Fruit fly (Drosophila melanogaster) whole organism, wandering third instar larva: ENCODE measurements around the gene Pss.
A peak's percentile ranks its signal among the peaks of the same experiment; 100 is the strongest.
"Not testable (repeated sequence)": the region's sequence is repeated elsewhere in the genome, so short reads cannot be mapped to it uniquely, and the experiment has no call there.

ENCODE experiments used
- Dfd ChIP-seq: fragments of >200 bp; optimal IDR thresholded peaks from 2 replicates; lab custom pipeline; 2017; ENCODE audit warnings: missing biosample characterization, missing genetic modification characterization
- GATAd ChIP-seq: sonication (Bioruptor generic); optimal IDR thresholded peaks from 2 replicates; lab custom pipeline; 2016; ENCODE audit warnings: missing biosample characterization, missing genetic modification characterization
- HLH106 ChIP-seq: fragments of 200-800 bp; optimal IDR thresholded peaks from 3 replicates; lab custom pipeline; 2019; ENCODE audit warnings: missing biosample characterization, mild to moderate bottlenecking, missing genetic modification characterization, moderate library complexity
- Hr83 ChIP-seq: fragments of 200-300 bp; sonication (Bioruptor generic); optimal IDR thresholded peaks from 2 replicates; lab custom pipeline; 2016; ENCODE audit warnings: missing biosample characterization, mild to moderate bottlenecking, missing genetic modification characterization, moderate library complexity; ENCODE audit not compliant: poor library complexity, severe bottlenecking
- Jra ChIP-seq: sonication (Bioruptor generic); optimal IDR thresholded peaks from 2 replicates; lab custom pipeline; 2016; ENCODE audit warnings: missing biosample characterization, missing genetic modification characterization
- Myc ChIP-seq: fragments of >200 bp; optimal IDR thresholded peaks from 2 replicates; lab custom pipeline; 2017
- N ChIP-seq: fragments of >200 bp; optimal IDR thresholded peaks from 2 replicates; lab custom pipeline; 2018; ENCODE audit warnings: missing biosample characterization, missing external identifiers, missing genetic modification characterization
- OdsH ChIP-seq: fragments of 200-800 bp; sonication (Bioruptor generic); optimal IDR thresholded peaks from 2 replicates; lab custom pipeline; 2016; ENCODE audit warnings: missing biosample characterization, mild to moderate bottlenecking, missing genetic modification characterization
- Rel ChIP-seq, 2 experiments: fragments of 200-800 bp; sonication (Bioruptor generic) in 1 of 2; optimal IDR thresholded peaks; 2 replicates in 1 of 2; 3 replicates in 1 of 2; lab custom pipeline; 2016 to 2019; ENCODE audit warnings: mild to moderate bottlenecking in 2 of 2, missing biosample characterization in 2 of 2, missing genetic modification characterization in 2 of 2, moderate library complexity in 1 of 2
- Vsx2 ChIP-seq: fragments of 200-300, 225-300 bp; sonication (Bioruptor generic); optimal IDR thresholded peaks from 2 replicates; lab custom pipeline; 2018; ENCODE audit warnings: missing biosample characterization, missing genetic modification characterization; ENCODE audit not compliant: partially characterized antibody
- brk ChIP-seq: fragments of 200-800 bp; sonication (Bioruptor generic); optimal IDR thresholded peaks from 2 replicates; lab custom pipeline; 2016; ENCODE audit warnings: missing biosample characterization, mild to moderate bottlenecking, missing genetic modification characterization
- dl ChIP-seq, 2 experiments: fragments of 175-275, 200-275 bp in 1 of 2; fragments of 200-275 bp in 1 of 2; sonication (Bioruptor generic); optimal IDR thresholded peaks; lab custom pipeline; 2018; ENCODE audit warnings: mild to moderate bottlenecking in 2 of 2, missing biosample characterization in 2 of 2, missing genetic modification characterization in 2 of 2, moderate library complexity in 2 of 2; ENCODE audit not compliant: partially characterized antibody in 2 of 2, insufficient read depth in 1 of 2
- dmrt93B ChIP-seq: fragments of 200-800 bp; sonication (Bioruptor generic); optimal IDR thresholded peaks from 2 replicates; lab custom pipeline; 2018; ENCODE audit warnings: missing biosample characterization, mild to moderate bottlenecking, missing genetic modification characterization
- dsf ChIP-seq: sonication (Bioruptor generic); optimal IDR thresholded peaks from 2 replicates; lab custom pipeline; 2016; ENCODE audit warnings: missing biosample characterization, missing genetic modification characterization, borderline replicate concordance
- foxo ChIP-seq, 2 experiments: fragments of 200-800 bp; sonication (Bioruptor generic); optimal IDR thresholded peaks; 2 replicates in 1 of 2; 3 replicates in 1 of 2; lab custom pipeline; 2016 to 2017; ENCODE audit warnings: missing biosample characterization in 2 of 2, missing genetic modification characterization in 2 of 2
- fru ChIP-seq: fragments of 200-800 bp; sonication (Bioruptor generic); optimal IDR thresholded peaks from 3 replicates; lab custom pipeline; 2016; ENCODE audit warnings: missing biosample characterization, mild to moderate bottlenecking, missing genetic modification characterization
- h ChIP-seq: fragments of 200-800 bp; sonication (Bioruptor generic); optimal IDR thresholded peaks from 3 replicates; lab custom pipeline; 2016; ENCODE audit warnings: missing biosample characterization, mild to moderate bottlenecking, missing genetic modification characterization
- jim ChIP-seq: fragments of 175-275, 200-325 bp; sonication (Bioruptor generic); optimal IDR thresholded peaks from 2 replicates; lab custom pipeline; 2016; ENCODE audit warnings: missing biosample characterization, mild to moderate bottlenecking, missing genetic modification characterization
- lola ChIP-seq: fragments of >200 bp; optimal IDR thresholded peaks from 2 replicates; lab custom pipeline; 2017; ENCODE audit warnings: missing biosample characterization, missing genetic modification characterization
- pan ChIP-seq: fragments of >200 bp; optimal IDR thresholded peaks from 2 replicates; lab custom pipeline; 2017
- psq ChIP-seq: fragments of 200-800 bp; sonication (Bioruptor generic); optimal IDR thresholded peaks from 3 replicates; lab custom pipeline; 2017; ENCODE audit warnings: missing biosample characterization, mild to moderate bottlenecking, missing genetic modification characterization, moderate library complexity
- rgr ChIP-seq: fragments of 200-800 bp; sonication (Bioruptor generic); optimal IDR thresholded peaks from 3 replicates; lab custom pipeline; 2016; ENCODE audit warnings: missing biosample characterization, mild to moderate bottlenecking, missing genetic modification characterization
- sage ChIP-seq: fragments of 200-800 bp; sonication (Bioruptor generic); optimal IDR thresholded peaks from 2 replicates; lab custom pipeline; 2016; ENCODE audit warnings: missing biosample characterization, mild to moderate bottlenecking, missing genetic modification characterization
- sv ChIP-seq: fragments of 200-800 bp; sonication (Bioruptor generic); optimal IDR thresholded peaks from 3 replicates; lab custom pipeline; 2016; ENCODE audit warnings: missing biosample characterization, missing genetic modification characterization
- tai ChIP-seq: sonication (Bioruptor generic); optimal IDR thresholded peaks from 2 replicates; lab custom pipeline; 2016; ENCODE audit warnings: missing biosample characterization, missing genetic modification characterization
- usp ChIP-seq: fragments of >200 bp; optimal IDR thresholded peaks from 2 replicates; lab custom pipeline; 2017; ENCODE audit warnings: missing biosample characterization, missing genetic modification characterization
- woc ChIP-seq: sonication (Bioruptor generic); optimal IDR thresholded peaks from 2 replicates; lab custom pipeline; 2016; ENCODE audit warnings: missing biosample characterization, mild to moderate bottlenecking, missing genetic modification characterization

Gene Pss

DNA sequence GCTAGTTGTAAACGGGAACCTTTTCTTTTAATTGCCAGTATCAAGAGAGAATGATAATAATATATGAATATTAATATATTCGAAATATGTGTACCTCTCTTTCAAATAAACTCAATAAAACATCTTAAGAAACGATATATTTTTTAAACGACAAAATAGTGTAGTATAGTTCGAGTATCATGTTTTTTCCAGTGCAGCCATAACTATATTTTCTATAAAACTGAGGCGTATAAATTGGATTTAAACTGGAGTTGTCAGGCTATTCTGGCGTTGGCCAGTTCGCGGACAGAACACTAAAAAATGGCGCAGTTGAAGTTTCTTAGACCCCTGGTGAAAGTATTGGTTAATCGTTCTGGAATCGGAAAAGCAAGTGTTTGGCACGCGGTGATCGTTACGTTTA is 22.1 kb downstream of the Pss start, which contains the start of gene CG17637:
Gene CG17637, plus strand, starts transcription at position 301 of the 400 bp plus-strand sequence.
- not testable (repeated sequence) for TF ChIP-seq Hr83 (GFP tag; lab: Kevin White, UChicago); sage (GFP tag; lab: Kevin White, UChicago); psq

dm6 chr3L:20503256-20503655 is 22.7 kb downstream of the Pss start:
- TF ChIP-seq rgr (GFP tag; lab: Kevin White, UChicago) (no peak), HLH106 (tag; lab: Kevin White, UChicago) (no peak), sage (GFP tag; lab: Kevin White, UChicago) (no peak), woc (GFP tag; lab: Kevin White, UChicago) (no peak), jim (GFP tag; lab: Kevin White, UChicago) (no peak), Jra (GFP tag; lab: Kevin White, UChicago) (no peak), dsf (no peak), tai (GFP tag; lab: Kevin White, UChicago) (no peak), brk (GFP tag; lab: Kevin White, UChicago) (no peak), lola (GFP tag; lab: Kevin White, UChicago) (no peak), Hr83 (GFP tag; lab: Kevin White, UChicago) (no peak), foxo (GFP tag; optimal IDR thresholded peaks at IDR 0.05; lab: Kevin White, UChicago) (no peak), N (GFP tag; lab: Kevin White, UChicago) (no peak), dl (GFP tag; optimal IDR thresholded peaks at IDR 0.05; lab: Kevin White, UChicago; ENCODE audit: insufficient read depth in 1 of 2, partially characterized antibody in 2 of 2) (no peak), GATAd (no peak), pan (no peak)

DNA sequence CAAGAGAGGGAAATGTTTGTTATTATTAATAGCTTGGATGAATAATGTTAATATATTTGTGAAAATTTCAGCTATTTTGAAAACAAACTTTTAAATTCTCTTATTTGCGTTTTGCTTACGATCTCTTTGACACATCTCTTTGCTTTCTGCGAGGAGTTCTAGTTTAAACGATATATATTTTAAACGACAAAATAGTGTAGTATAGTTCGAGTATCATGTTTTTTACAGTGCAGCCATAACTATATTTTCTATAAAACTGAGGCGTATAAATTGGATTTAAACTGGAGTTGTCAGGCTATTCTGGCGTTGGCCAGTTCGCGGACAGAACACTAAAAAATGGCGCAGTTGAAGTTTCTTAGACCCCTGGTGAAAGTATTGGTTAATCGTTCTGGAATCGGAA is 26.4 kb downstream of the Pss start, which contains the start of gene CG18281:
Gene CG18281, plus strand, starts transcription at position 301 of the 400 bp plus-strand sequence.
- not testable (repeated sequence) for TF ChIP-seq Dfd; usp (GFP tag; lab: Kevin White, UChicago); dmrt93B (GFP tag; lab: Kevin White, UChicago)

DNA sequence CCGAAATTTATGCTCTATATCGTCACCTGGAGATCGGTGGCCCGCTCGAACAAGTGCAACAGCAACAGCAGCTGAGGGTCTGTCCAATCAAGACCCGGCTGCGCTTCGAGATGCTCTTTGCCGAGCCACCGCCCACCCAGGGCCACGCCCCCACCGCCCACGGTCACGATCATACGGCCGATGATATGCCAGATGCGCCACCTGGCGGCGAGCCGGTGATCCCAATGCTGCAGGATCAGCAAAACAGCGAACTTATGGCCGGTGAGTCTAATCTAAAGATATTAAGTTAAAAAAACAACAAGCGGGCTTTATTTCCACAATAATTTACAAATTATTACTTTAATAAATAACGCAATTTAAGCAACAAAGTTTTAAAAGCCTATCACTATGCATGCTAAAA is 27.8 kb downstream of the Pss start:
- TF ChIP-seq Jra (GFP tag; lab: Kevin White, UChicago) (no peak), sv (GFP tag; lab: Kevin White, UChicago) (no peak), Dfd (peak; percentile 87), OdsH (no peak), Hr83 (GFP tag; lab: Kevin White, UChicago) (no peak)

DNA sequence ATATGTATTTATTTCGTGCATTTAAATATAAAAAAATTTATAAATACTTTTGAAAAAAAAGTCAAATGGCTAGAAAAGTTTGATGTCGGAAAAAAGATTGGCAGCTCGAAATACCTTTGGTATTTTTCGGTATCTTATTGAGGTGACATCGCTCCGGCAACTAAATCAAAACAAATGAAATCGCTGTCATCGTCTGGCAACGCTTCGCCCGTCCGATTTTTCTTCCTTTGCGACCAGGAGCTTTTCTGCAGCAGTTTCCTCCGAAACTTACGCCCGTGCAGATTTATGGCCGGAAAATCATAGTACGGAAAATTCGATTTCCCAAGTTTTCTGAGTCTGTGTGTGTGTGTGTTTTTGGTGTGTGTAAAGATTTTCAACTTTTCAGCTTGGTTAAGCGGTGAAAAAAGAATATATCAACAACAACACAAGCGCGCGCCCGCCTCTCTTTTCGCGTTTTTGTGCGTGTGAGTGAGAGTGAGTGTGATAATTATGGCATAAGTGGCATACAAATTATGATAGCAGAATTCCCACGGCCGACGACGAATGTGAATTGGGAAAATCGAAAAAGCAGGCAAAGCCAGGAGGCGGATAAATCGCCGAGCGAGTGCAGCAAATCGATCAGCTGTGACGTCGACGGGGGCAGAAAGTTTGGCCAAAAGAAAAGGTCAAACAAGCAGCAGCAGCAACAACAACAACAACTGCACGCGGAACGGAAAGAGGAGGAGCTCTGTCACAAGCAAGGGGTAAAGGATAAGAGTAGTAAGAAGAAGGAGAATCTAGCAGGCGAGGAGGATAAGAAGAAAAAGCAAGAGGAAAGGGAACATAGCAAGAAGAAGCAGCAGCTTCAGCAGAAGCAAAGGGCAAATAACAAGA is 28.6 kb downstream of the Pss start, which contains the start of gene CG32425:
Gene CG32425, plus strand, starts transcription at position 200 of the 873 bp plus-strand sequence.
- TF ChIP-seq Rel (GFP tag; optimal IDR thresholded peaks at IDR 0.05; lab: Kevin White, UChicago) (no peak), Rel (tag; optimal IDR thresholded peaks at IDR 0.05; lab: Kevin White, UChicago) (peak; percentile 8), usp (GFP tag; lab: Kevin White, UChicago) (no peak), foxo (GFP tag; optimal IDR thresholded peaks at IDR 0.05; lab: Kevin White, UChicago) (peak in 1 of 2 experiments; percentile 37), HLH106 (tag; lab: Kevin White, UChicago) (peak; percentile 4), Vsx2 (GFP tag; lab: Kevin White, UChicago) (no peak), psq (peak; percentile 67), h (GFP tag; lab: Kevin White, UChicago) (peak; percentile 24), Myc (lab: Kevin White, UChicago) (peak; percentile 18), Dfd (no peak), fru (GFP tag; lab: Kevin White, UChicago) (peak; percentile 25)
